Fruit fly (Drosophila melanogaster) whole organism, wandering third instar larva: ENCODE data around the gene CG3036.

ENCODE experiments used
- Abd-B ChIP-seq: fragments of >200 bp; optimal IDR thresholded peaks from 2 replicates; lab custom pipeline; 2017; ENCODE audit warnings: missing biosample characterization, missing genetic modification characterization
- Dfd ChIP-seq: fragments of >200 bp; optimal IDR thresholded peaks from 2 replicates; lab custom pipeline; 2017; ENCODE audit warnings: missing biosample characterization, missing genetic modification characterization
- lola ChIP-seq: fragments of >200 bp; optimal IDR thresholded peaks from 2 replicates; lab custom pipeline; 2017; ENCODE audit warnings: missing biosample characterization, missing genetic modification characterization

DNA sequence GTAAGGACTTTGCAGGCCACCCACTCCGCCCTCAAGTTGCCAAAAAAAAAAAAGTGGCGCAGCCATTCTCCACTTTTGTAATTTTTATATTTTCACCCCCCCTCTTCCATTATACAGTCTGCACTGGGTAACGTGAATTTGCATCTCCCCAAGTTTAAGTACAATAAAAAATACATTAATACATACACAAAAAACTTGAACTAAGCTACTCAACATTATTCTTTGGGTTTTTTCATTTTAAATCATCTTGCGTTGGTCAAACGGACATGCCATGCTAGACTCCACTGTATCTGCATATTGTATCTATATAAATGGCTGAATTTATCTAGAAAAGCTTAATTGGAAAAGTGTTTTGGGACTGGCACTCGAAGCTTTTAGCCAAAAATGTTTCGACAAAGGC is 30.4 kb upstream of the CG3036 start:
- no peak for TF ChIP-seq Abd-B (GFP tag; lab: Kevin White, UChicago)
- TF ChIP-seq Dfd (GFP tag; lab: Kevin White, UChicago): no peak
- no peak for TF ChIP-seq lola (GFP tag; lab: Kevin White, UChicago)
